Fruit fly (Drosophila melanogaster) whole organism, embryonic: ENCODE measurements around the gene CG17784.

Experiments
- Antp ChIP-seq: fragments of 200-800 bp; sonication (Bioruptor generic); optimal IDR thresholded peaks from 3 replicates; lab custom pipeline; 2016; ENCODE audit warnings: missing biosample characterization, missing genetic modification characterization
- CG10543 ChIP-seq: fragments of 200-800 bp; sonication (Bioruptor generic); optimal IDR thresholded peaks from 3 replicates; lab custom pipeline; 2017; ENCODE audit warnings: missing biosample characterization, mild to moderate bottlenecking, missing genetic modification characterization, moderate library complexity
- CG11398 ChIP-seq: fragments of 200-800 bp; sonication (Bioruptor generic); optimal IDR thresholded peaks from 2 replicates; lab custom pipeline; 2016; ENCODE audit warnings: missing biosample characterization, missing genetic modification characterization
- CG12391 ChIP-seq: fragments of 200-800 bp; sonication (Bioruptor generic); optimal IDR thresholded peaks from 3 replicates; lab custom pipeline; 2018; ENCODE audit warnings: missing biosample characterization, mild to moderate bottlenecking, missing genetic modification characterization, moderate library complexity
- CG12659 ChIP-seq: fragments of 200-800 bp; sonication (Bioruptor generic); optimal IDR thresholded peaks from 3 replicates; lab custom pipeline; 2017; ENCODE audit warnings: mild to moderate bottlenecking, missing biosample characterization, missing genetic modification reagents, missing genetic modification characterization
- CG15696 ChIP-seq: fragments of 200-800 bp; sonication (Bioruptor generic); optimal IDR thresholded peaks from 2 replicates; lab custom pipeline; 2019; ENCODE audit warnings: missing biosample characterization, mild to moderate bottlenecking, missing genetic modification characterization, moderate library complexity
- CG16863 ChIP-seq: fragments of 200-800 bp; sonication (Bioruptor generic); optimal IDR thresholded peaks from 3 replicates; lab custom pipeline; 2016; ENCODE audit warnings: missing biosample characterization, missing genetic modification characterization
- CG17802 ChIP-seq: fragments of 200-800 bp; sonication (Bioruptor generic); optimal IDR thresholded peaks from 2 replicates; lab custom pipeline; 2018; ENCODE audit warnings: missing biosample characterization, mild to moderate bottlenecking, missing genetic modification characterization, moderate library complexity
- CG17912 ChIP-seq: fragments of 200-800 bp; sonication (Bioruptor generic); optimal IDR thresholded peaks from 2 replicates; lab custom pipeline; 2018; ENCODE audit warnings: missing biosample characterization, mild to moderate bottlenecking, missing genetic modification characterization
- CG18262 ChIP-seq: fragments of 200-800 bp; optimal IDR thresholded peaks from 3 replicates; lab custom pipeline; 2019; ENCODE audit warnings: missing biosample characterization, mild to moderate bottlenecking, missing genetic modification characterization, moderate library complexity
- CG18764 ChIP-seq: fragments of 200-800 bp; sonication (Bioruptor generic); optimal IDR thresholded peaks from 3 replicates; lab custom pipeline; 2016; ENCODE audit warnings: missing biosample characterization, missing genetic modification characterization
- CG2889 ChIP-seq: fragments of 200-800 bp; sonication (Bioruptor generic); IDR thresholded peaks from 3 replicates; pipeline ENCODE4 v1.3.6; 2022; ENCODE audit warnings: missing biosample characterization, missing genetic modification characterization
- CG3163 ChIP-seq: fragments of 200-800 bp; sonication (Bioruptor generic); optimal IDR thresholded peaks from 3 replicates; lab custom pipeline; 2016; ENCODE audit warnings: missing biosample characterization, missing genetic modification characterization
- CG3726 ChIP-seq: fragments of 200-800 bp; sonication (Bioruptor generic); IDR thresholded peaks from 3 replicates; pipeline ENCODE4, ENCODE4 v1.3.6; 2022; ENCODE audit warnings: missing biosample characterization, missing genetic modification characterization
- CG4282 ChIP-seq: fragments of 200-800 bp; sonication (Bioruptor generic); optimal IDR thresholded peaks from 2 replicates; lab custom pipeline; 2016; ENCODE audit warnings: missing biosample characterization, missing genetic modification characterization
- CG7372 ChIP-seq: fragments of 200-800 bp; sonication (Bioruptor generic); IDR thresholded peaks from 2 replicates; pipeline ENCODE4 v1.3.6; 2022; ENCODE audit warnings: missing biosample characterization, missing genetic modification characterization
- CG7786 ChIP-seq: fragments of 200-800 bp; sonication (Bioruptor generic); optimal IDR thresholded peaks from 2 replicates; lab custom pipeline; 2016; ENCODE audit warnings: missing biosample characterization, missing genetic modification characterization
- CG8290 ChIP-seq, 3 experiments: fragments of 200-800 bp; sonication (Bioruptor generic); optimal IDR thresholded peaks; 2 replicates each; lab custom pipeline; 2016 to 2019; ENCODE audit warnings: missing biosample characterization in 3 of 3, missing genetic modification characterization in 3 of 3, mild to moderate bottlenecking in 2 of 3, moderate library complexity in 1 of 3
- CG8359 ChIP-seq: fragments of 200-800 bp; sonication (Bioruptor generic); optimal IDR thresholded peaks from 2 replicates; lab custom pipeline; 2017; ENCODE audit warnings: missing biosample characterization, mild to moderate bottlenecking, missing genetic modification characterization, borderline replicate concordance
- CG8388 ChIP-seq: fragments of 200-800 bp; sonication (Bioruptor generic); optimal IDR thresholded peaks from 2 replicates; lab custom pipeline; 2019; ENCODE audit warnings: missing biosample characterization, mild to moderate bottlenecking, missing genetic modification characterization, moderate library complexity
- CG8924 ChIP-seq: fragments of 200-800 bp; optimal IDR thresholded peaks from 3 replicates; lab custom pipeline; 2019; ENCODE audit warnings: missing biosample characterization, mild to moderate bottlenecking, missing genetic modification characterization, moderate library complexity
- CG8944 ChIP-seq: fragments of 200-800 bp; sonication (Bioruptor generic); optimal IDR thresholded peaks from 3 replicates; lab custom pipeline; 2016; ENCODE audit warnings: missing biosample characterization, missing genetic modification characterization
- CG9609 ChIP-seq: fragments of 200-800 bp; sonication (Bioruptor generic); optimal IDR thresholded peaks from 3 replicates; lab custom pipeline; 2016; ENCODE audit warnings: missing biosample characterization, missing genetic modification characterization
- D19A ChIP-seq: fragments of 200-800 bp; optimal IDR thresholded peaks from 3 replicates; lab custom pipeline; 2019; ENCODE audit warnings: missing biosample characterization, mild to moderate bottlenecking, missing genetic modification characterization, moderate library complexity
- Dp ChIP-seq: fragments of 200-800 bp; sonication (Bioruptor generic); optimal IDR thresholded peaks from 2 replicates; lab custom pipeline; 2018; ENCODE audit warnings: missing biosample characterization, mild to moderate bottlenecking, missing genetic modification characterization, moderate library complexity
- Drgx ChIP-seq: fragments of 200-800 bp; sonication (Bioruptor generic); IDR thresholded peaks from 2 replicates; pipeline ENCODE4 v1.3.6; 2022; ENCODE audit warnings: missing biosample characterization, missing genetic modification characterization
- E2f2 ChIP-seq: fragments of 200-800 bp; sonication (Bioruptor generic); IDR thresholded peaks from 2 replicates; pipeline ENCODE4 v1.3.6; 2022; ENCODE audit warnings: missing biosample characterization, missing genetic modification characterization
- Eip74EF ChIP-seq, 2 experiments: fragments of 200-800 bp in 1 of 2; fragments of >200 bp in 1 of 2; sonication (Bioruptor generic) in 1 of 2; optimal IDR thresholded peaks; 2 replicates each; lab custom pipeline; 2017 to 2019; ENCODE audit warnings: missing biosample characterization in 2 of 2, missing genetic modification characterization in 2 of 2, mild to moderate bottlenecking in 1 of 2, moderate library complexity in 1 of 2
- H15 ChIP-seq: fragments of 200-800 bp; sonication (Bioruptor generic); IDR thresholded peaks from 3 replicates; pipeline ENCODE4 v1.3.6; 2022; ENCODE audit warnings: missing biosample characterization, missing genetic modification characterization
- HHEX ChIP-seq: fragments of 200-800 bp; sonication (Bioruptor generic); optimal IDR thresholded peaks from 3 replicates; lab custom pipeline; 2017; ENCODE audit warnings: missing biosample characterization, mild to moderate bottlenecking, missing genetic modification characterization, missing genetic modification reagents
- HLH54F ChIP-seq: fragments of 200-800 bp; sonication (Bioruptor generic); optimal IDR thresholded peaks from 3 replicates; lab custom pipeline; 2016; ENCODE audit warnings: missing biosample characterization, missing genetic modification characterization
- HLHmδ ChIP-seq: fragments of 200-800 bp; sonication (Bioruptor generic); optimal IDR thresholded peaks from 2 replicates; lab custom pipeline; 2018; ENCODE audit warnings: missing biosample characterization, mild to moderate bottlenecking, missing genetic modification characterization, moderate library complexity
- Kr ChIP-seq: fragments of 200-800 bp; sonication (Bioruptor generic); optimal IDR thresholded peaks from 2 replicates; lab custom pipeline; 2017; ENCODE audit warnings: missing biosample characterization, mild to moderate bottlenecking, missing genetic modification characterization
- Lpt ChIP-seq: fragments of >200 bp; optimal IDR thresholded peaks from 2 replicates; lab custom pipeline; 2018; ENCODE audit warnings: missing biosample characterization, missing genetic modification characterization
- Med ChIP-seq: fragments of 200-800 bp; sonication (Bioruptor generic); peaks from one replicate; lab custom pipeline; 2016; ENCODE audit warnings: missing biosample characterization, missing genetic modification characterization, mild to moderate bottlenecking, inconsistent platforms, moderate library complexity
- Mrtf ChIP-seq: fragments of 200-800 bp; sonication (Bioruptor generic); IDR thresholded peaks from 3 replicates; pipeline ENCODE4 v1.3.6; 2022; ENCODE audit warnings: missing biosample characterization, missing genetic modification characterization
- Poxn ChIP-seq: fragments of 200-800 bp; sonication (Bioruptor generic); IDR thresholded peaks from 2 replicates; pipeline ENCODE4 v1.3.6; 2022; ENCODE audit warnings: missing biosample characterization, missing genetic modification characterization
- Ravus ChIP-seq: fragments of 200-800 bp; sonication (Bioruptor generic); IDR thresholded peaks from 2 replicates; pipeline ENCODE4 v1.3.6; 2022; ENCODE audit warnings: missing biosample characterization, missing genetic modification characterization
- Vsx1 ChIP-seq: fragments of 200-800 bp; sonication (Bioruptor generic); optimal IDR thresholded peaks from 2 replicates; lab custom pipeline; 2017; ENCODE audit warnings: missing biosample characterization, mild to moderate bottlenecking, missing genetic modification characterization, missing genetic modification reagents
- ci ChIP-seq: fragments of 200-800 bp; sonication (Bioruptor generic); IDR thresholded peaks from 3 replicates; pipeline ENCODE4 v1.3.6; 2022; ENCODE audit warnings: missing biosample characterization, missing genetic modification characterization
- dysf ChIP-seq: fragments of 200-800 bp; sonication (Bioruptor generic); IDR thresholded peaks from 3 replicates; pipeline ENCODE4 v1.3.6; 2022; ENCODE audit warnings: missing biosample characterization, missing genetic modification characterization
- exex ChIP-seq: fragments of 200-800 bp; sonication (Bioruptor generic); optimal IDR thresholded peaks from 4 replicates; lab custom pipeline; 2018; ENCODE audit warnings: missing biosample characterization, mild to moderate bottlenecking, missing genetic modification characterization, moderate library complexity
- gcm2 ChIP-seq: fragments of 200-800 bp; sonication (Bioruptor generic); optimal IDR thresholded peaks from 2 replicates; lab custom pipeline; 2016; ENCODE audit warnings: missing biosample characterization, missing genetic modification characterization
- gfzf ChIP-seq: fragments of 200-800 bp; sonication (Bioruptor generic); optimal IDR thresholded peaks from 2 replicates; lab custom pipeline; 2016; ENCODE audit warnings: missing biosample characterization, mild to moderate bottlenecking, missing genetic modification characterization, moderate library complexity
- gro ChIP-seq: fragments of 200-800 bp; sonication (Bioruptor generic); optimal IDR thresholded peaks from 2 replicates; lab custom pipeline; 2016; ENCODE audit warnings: missing biosample characterization, missing genetic modification characterization
- nmo ChIP-seq: fragments of 200-800 bp; sonication (Bioruptor generic); optimal IDR thresholded peaks from 2 replicates; lab custom pipeline; 2018; ENCODE audit warnings: missing biosample characterization, mild to moderate bottlenecking, missing genetic modification characterization, moderate library complexity
- phol ChIP-seq: fragments of 200-800 bp; sonication (Bioruptor generic); optimal IDR thresholded peaks from 3 replicates; lab custom pipeline; 2018; ENCODE audit warnings: missing biosample characterization, mild to moderate bottlenecking, missing genetic modification characterization, moderate library complexity
- sima ChIP-seq: fragments of 200-800 bp; sonication (Bioruptor generic); optimal IDR thresholded peaks from 2 replicates; lab custom pipeline; 2016; ENCODE audit warnings: missing biosample characterization, missing genetic modification characterization
- slou ChIP-seq: fragments of 200-800 bp; sonication (Bioruptor generic); optimal IDR thresholded peaks from 3 replicates; lab custom pipeline; 2016; ENCODE audit warnings: missing biosample characterization, missing genetic modification characterization
- stwl ChIP-seq: fragments of 200-800 bp; sonication (Bioruptor generic); optimal IDR thresholded peaks from 3 replicates; lab custom pipeline; 2018; ENCODE audit warnings: missing biosample characterization, mild to moderate bottlenecking, missing genetic modification characterization, moderate library complexity
- z ChIP-seq: fragments of 200-800 bp; sonication (Bioruptor generic); IDR thresholded peaks from 3 replicates; pipeline ENCODE4 v1.3.6; 2022; ENCODE audit warnings: missing biosample characterization, missing genetic modification characterization

CG17784 gene

DNA sequence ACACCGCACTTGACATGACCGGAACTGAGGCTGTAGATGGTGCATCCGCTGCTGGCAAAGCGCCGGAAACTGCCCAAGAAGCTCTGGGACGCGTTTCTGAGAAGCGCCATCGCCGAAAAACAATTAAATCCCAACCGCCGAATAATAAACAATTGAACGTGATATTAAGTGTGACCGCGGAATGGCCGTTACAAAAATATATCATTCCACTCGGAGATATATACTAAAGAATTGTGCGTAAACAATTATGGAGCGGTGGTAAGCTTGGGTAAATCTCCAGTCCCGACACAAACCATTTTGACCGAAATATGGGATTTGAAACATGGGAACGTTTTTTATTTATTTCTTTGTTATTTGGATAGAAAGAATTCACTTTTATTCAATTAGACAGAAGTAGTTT, 4.8 kb downstream of the CG17784 start, which contains the start of gene CG18528 (continued):
- no peak for TF ChIP-seq H15 (GFP tag; lab: Robert Waterston, UW)
- TF ChIP-seq Eip74EF (GFP tag; optimal IDR thresholded peaks at IDR 0.05; lab: Kevin White, UChicago): no peak
- peak; percentile 39 for TF ChIP-seq CG12659
- TF ChIP-seq HLH54F (GFP tag; lab: Kevin White, UChicago): no peak
- TF ChIP-seq CG15696 (tag; lab: Kevin White, UChicago): no peak
- TF ChIP-seq Mrtf: no peak
- TF ChIP-seq CG18262 (tag; lab: Kevin White, UChicago): no peak
- TF ChIP-seq nmo (GFP tag; lab: Kevin White, UChicago): peak; percentile 43
- peak; percentile 96 for TF ChIP-seq gfzf (GFP tag; lab: Kevin White, UChicago)
- TF ChIP-seq Dp (GFP tag; lab: Kevin White, UChicago): peak; percentile 61
- TF ChIP-seq HHEX (GFP tag; lab: Kevin White, UChicago): no peak
- 0 out of 3 replicates have a peak, but pooled peaks have one; percentile 6 for TF ChIP-seq dysf (GFP tag; lab: Robert Waterston, UW)
- no peak for TF ChIP-seq Ravus
- no peak for TF ChIP-seq HLHmδ (GFP tag; lab: Kevin White, UChicago)
- no peak for TF ChIP-seq Kr (GFP tag; lab: Kevin White, UChicago)
- TF ChIP-seq CG8944 (GFP tag; lab: Kevin White, UChicago): no peak
- TF ChIP-seq ci (GFP tag; lab: Robert Waterston, UW): peak; percentile 33; the same call in 1 of the 3 replicates
- TF ChIP-seq z (GFP tag; lab: Robert Waterston, UW): no peak
- no peak for TF ChIP-seq CG8359
- no peak for TF ChIP-seq Poxn
- no peak for TF ChIP-seq CG4282 (GFP tag; lab: Kevin White, UChicago)
- no peak for TF ChIP-seq CG16863 (GFP tag; lab: Kevin White, UChicago)
- TF ChIP-seq CG8290 (GFP tag; optimal IDR thresholded peaks at IDR 0.05; lab: Kevin White, UChicago): no peak
- no peak for TF ChIP-seq CG8290 (tag; optimal IDR thresholded peaks at IDR 0.05; lab: Kevin White, UChicago)
- TF ChIP-seq Drgx (GFP tag; lab: Robert Waterston, UW): no peak
- TF ChIP-seq CG12391 (tag; lab: Kevin White, UChicago): peak; percentile 6
- TF ChIP-seq exex (tag; lab: Kevin White, UChicago): peak; percentile 6
- no peak for TF ChIP-seq CG17912 (GFP tag; lab: Kevin White, UChicago)
- TF ChIP-seq Vsx1 (GFP tag; lab: Kevin White, UChicago): no peak
- peak; percentile 47 for TF ChIP-seq phol (tag; lab: Kevin White, UChicago)
- no peak for TF ChIP-seq CG7786 (GFP tag; lab: Kevin White, UChicago)
- no peak for TF ChIP-seq Antp
- TF ChIP-seq CG8388 (GFP tag; lab: Kevin White, UChicago): no peak
- TF ChIP-seq D19A (tag; lab: Kevin White, UChicago): no peak
- no peak for TF ChIP-seq CG2889 (GFP tag; lab: Robert Waterston, UW)
- no peak for TF ChIP-seq sima (GFP tag; lab: Kevin White, UChicago)
- no peak for TF ChIP-seq slou (GFP tag; lab: Kevin White, UChicago)
- no peak for TF ChIP-seq gcm2 (GFP tag; lab: Kevin White, UChicago)
- no peak for TF ChIP-seq CG3163
- no peak for TF ChIP-seq CG9609
- TF ChIP-seq E2f2 (GFP tag; lab: Robert Waterston, UW): peak; percentile 68
- TF ChIP-seq CG3726: no peak
- TF ChIP-seq gro (GFP tag; lab: Kevin White, UChicago): no peak
- no peak for TF ChIP-seq CG7372 (GFP tag; lab: Robert Waterston, UW)
- TF ChIP-seq Lpt (GFP tag; lab: Kevin White, UChicago): no peak
- no peak for TF ChIP-seq CG11398 (GFP tag; lab: Kevin White, UChicago)
- peak; percentile 51 for TF ChIP-seq CG17802 (tag; lab: Kevin White, UChicago)
- TF ChIP-seq CG18764 (GFP tag; lab: Kevin White, UChicago): no peak
- peak; percentile 73 for TF ChIP-seq stwl (tag; lab: Kevin White, UChicago)
- TF ChIP-seq CG10543: no peak
- peak; percentile 24 for TF ChIP-seq CG8924
- TF ChIP-seq Med (GFP tag; lab: Kevin White, UChicago): peak; percentile 86
